Fruit fly (Drosophila melanogaster) whole organism, pupa: ENCODE data around the gene Octbeta2R.

Source experiments
- CG10348 ChIP-seq: fragments of 200-800 bp; sonication (Bioruptor generic); IDR thresholded peaks from 2 replicates; pipeline ENCODE4 v1.3.6; 2022; ENCODE audit warnings: missing biosample characterization, missing genetic modification characterization
- CG14655 ChIP-seq: fragments of 200-800 bp; sonication (Bioruptor generic); optimal IDR thresholded peaks from 3 replicates; lab custom pipeline; 2017; ENCODE audit warnings: mild to moderate bottlenecking, missing biosample characterization, missing genetic modification reagents, missing genetic modification characterization
- CG15710 ChIP-seq: fragments of 200-800 bp; sonication (Bioruptor generic); optimal IDR thresholded peaks from 2 replicates; lab custom pipeline; 2018; ENCODE audit warnings: missing biosample characterization, mild to moderate bottlenecking, missing genetic modification characterization, moderate library complexity
- CG4496 ChIP-seq: fragments of 200-800 bp; sonication (Bioruptor generic); IDR thresholded peaks from 3 replicates; pipeline ENCODE4 v1.3.6; 2022; ENCODE audit warnings: missing biosample characterization, missing genetic modification characterization
- CG8301 ChIP-seq: fragments of 200-800 bp; sonication (Bioruptor generic); optimal IDR thresholded peaks from 2 replicates; lab custom pipeline; 2018; ENCODE audit warnings: missing biosample characterization, mild to moderate bottlenecking, missing genetic modification characterization

- no peak for TF ChIP-seq CG4496 (GFP tag; lab: Robert Waterston, UW)
- no peak for TF ChIP-seq CG14655 (GFP tag; lab: Kevin White, UChicago)
- TF ChIP-seq CG10348: no peak
- TF ChIP-seq CG15710 (tag; lab: Kevin White, UChicago): no peak
- TF ChIP-seq CG8301 (tag; lab: Kevin White, UChicago): no peak
Measured at dm6 chr3R:12636240-12636639, 40.7 kb upstream of the Octbeta2R start, which contains the start of gene CG11600.
